Fruit fly (Drosophila melanogaster): ENCODE measurements around the gene Aven.

Gene Aven

dm6 chrX:12600802-12601793 is 28.3 kb downstream of the Aven start:
- TF ChIP-seq achi (GFP tag; optimal IDR thresholded peaks at IDR 0.05) (no peak), cyc (GFP tag; optimal IDR thresholded peaks at IDR 0.05) (no peak), esn (GFP tag; optimal IDR thresholded peaks at IDR 0.05) (no peak), CG6276 (GFP tag; optimal IDR thresholded peaks at IDR 0.05) (no peak), fd59A (GFP tag; optimal IDR thresholded peaks at IDR 0.05) (no peak), CG6792 (GFP tag; optimal IDR thresholded peaks at IDR 0.05) (no peak), CG15336 (GFP tag; IDR thresholded peaks at IDR 0.05) (no peak), CG8632 (GFP tag; optimal IDR thresholded peaks at IDR 0.05) (no peak), Blimp-1 (GFP tag; optimal IDR thresholded peaks at IDR 0.05) (no peak), lz (GFP tag; optimal IDR thresholded peaks at IDR 0.05) (no peak), Sox15 (GFP tag; optimal IDR thresholded peaks at IDR 0.05) (no peak), CG3919 (GFP tag; optimal IDR thresholded peaks at IDR 0.05) (no peak), dsx (GFP tag; optimal IDR thresholded peaks at IDR 0.05; ENCODE audit: poor library complexity, severe bottlenecking) (no peak)

- TF ChIP-seq eg (GFP tag; IDR thresholded peaks at IDR 0.05) (peak; percentile 59; the same call in 2 of the 3 replicates), cyc (GFP tag; optimal IDR thresholded peaks at IDR 0.05) (no peak), Ets96B (tag; optimal IDR thresholded peaks at IDR 0.05) (peak; percentile 11), CG8319 (GFP tag; optimal IDR thresholded peaks at IDR 0.05) (no peak), Sox14 (GFP tag; optimal IDR thresholded peaks at IDR 0.05) (peak; percentile 7), CG8632 (GFP tag; optimal IDR thresholded peaks at IDR 0.05) (peak; percentile 58), CG15336 (GFP tag; IDR thresholded peaks at IDR 0.05) (0 out of 2 replicates have a peak, but pooled peaks have one; percentile 13), Ets21C (GFP tag; optimal IDR thresholded peaks at IDR 0.05) (no peak), CG8119 (GFP tag; IDR thresholded peaks at IDR 0.05) (peak; percentile 65), Lpt (GFP tag; optimal IDR thresholded peaks at IDR 0.05) (peak; percentile 53), esn (GFP tag; optimal IDR thresholded peaks at IDR 0.05) (peak; percentile 68), lz (GFP tag; optimal IDR thresholded peaks at IDR 0.05) (peak; percentile 29), CG6276 (GFP tag; optimal IDR thresholded peaks at IDR 0.05) (peak; percentile 63), CG6163 (GFP tag; IDR thresholded peaks at IDR 0.05) (peak; percentile 63; the same call in 2 of the 3 replicates), fkh (GFP tag; optimal IDR thresholded peaks at IDR 0.05) (peak; percentile 18), CG16779 (tag; optimal IDR thresholded peaks at IDR 0.05) (peak; percentile 69), Blimp-1 (GFP tag; optimal IDR thresholded peaks at IDR 0.05) (peak; percentile 66), CG6854 (GFP tag; optimal IDR thresholded peaks at IDR 0.05) (peak; percentile 90), svp (GFP tag) (peak; percentile 98), Sox102F (GFP tag; optimal IDR thresholded peaks at IDR 0.05) (no peak), net (GFP tag; optimal IDR thresholded peaks at IDR 0.05) (peak; percentile 36), CG3032 (tag; optimal IDR thresholded peaks at IDR 0.05) (peak; percentile 11), CG6792 (GFP tag; optimal IDR thresholded peaks at IDR 0.05) (peak; percentile 52), CG34406 (GFP tag; optimal IDR thresholded peaks at IDR 0.05) (peak; percentile 67), OdsH (GFP tag; optimal IDR thresholded peaks at IDR 0.05) (no peak), vri (GFP tag; optimal IDR thresholded peaks at IDR 0.05) (peak; percentile 79), topi (GFP tag; optimal IDR thresholded peaks at IDR 0.05) (peak; percentile 80), CG7368 (GFP tag; optimal IDR thresholded peaks at IDR 0.05) (no peak)
Observed at dm6 chrX:12596353-12597107, 32.9 kb downstream of the Aven start.

- peak; percentile 36 for TF ChIP-seq Sox15 (GFP tag; optimal IDR thresholded peaks at IDR 0.05)
- TF ChIP-seq cyc (GFP tag; optimal IDR thresholded peaks at IDR 0.05), result peak; percentile 25
- TF ChIP-seq lz (GFP tag; optimal IDR thresholded peaks at IDR 0.05), result peak; percentile 26
- peak; percentile 50 for TF ChIP-seq OdsH (GFP tag; optimal IDR thresholded peaks at IDR 0.05)
- TF ChIP-seq CG9139 (GFP tag; optimal IDR thresholded peaks at IDR 0.05), result no peak
- peak; percentile 43 for TF ChIP-seq vri (GFP tag; optimal IDR thresholded peaks at IDR 0.05)
- peak; percentile 18 for TF ChIP-seq CG11902 (GFP tag; optimal IDR thresholded peaks at IDR 0.05)
- peak; percentile 7 for TF ChIP-seq CG7368 (GFP tag; optimal IDR thresholded peaks at IDR 0.05)
- peak; percentile 23 for TF ChIP-seq CG6808 (GFP tag; optimal IDR thresholded peaks at IDR 0.05)
- TF ChIP-seq acj6 (GFP tag; optimal IDR thresholded peaks at IDR 0.05), result peak; percentile 52
- TF ChIP-seq CG10631 (GFP tag; optimal IDR thresholded peaks at IDR 0.05), result peak; percentile 70
- TF ChIP-seq CG16779 (tag; optimal IDR thresholded peaks at IDR 0.05), result no peak
- TF ChIP-seq CG3032 (tag; optimal IDR thresholded peaks at IDR 0.05), result peak; percentile 54
- peak; percentile 1 for TF ChIP-seq fkh (GFP tag; optimal IDR thresholded peaks at IDR 0.05)
- peak; percentile 15 for TF ChIP-seq CG34406 (GFP tag; optimal IDR thresholded peaks at IDR 0.05)
- no peak for TF ChIP-seq dac (GFP tag; optimal IDR thresholded peaks at IDR 0.05)
- TF ChIP-seq eg (GFP tag; IDR thresholded peaks at IDR 0.05), result peak; percentile 32; the same call in 1 of the 3 replicates
- peak; percentile 2 for TF ChIP-seq CG3919 (GFP tag; optimal IDR thresholded peaks at IDR 0.05)
- no peak for TF ChIP-seq Lpt (GFP tag; optimal IDR thresholded peaks at IDR 0.05)
- peak in 1 of 2 experiments; percentile 45 for TF ChIP-seq salr (GFP tag; optimal IDR thresholded peaks at IDR 0.05)
Observed at dm6 chrX:12595610-12596336, 33.7 kb downstream of the Aven start, which contains the start of the genes CG1824 and Sec16. Gene CG1824, minus strand, starts transcription at chrX:12595624. Gene Sec16, plus strand, starts transcription at chrX:12596047.

Data from whole organism, prepupa.